Worm (Caenorhabditis elegans) whole organism, young adult: Measurements from ENCODE around the gene ZK1098.9.
A peak's percentile ranks its signal among the peaks of the same experiment; 100 is the strongest.

Source experiments
- C06A6.2 ChIP-seq: fragments of 200-800 bp; sonication (Bioruptor generic); conservative IDR thresholded peaks from 2 replicates; pipeline ENCODE4 v1.3.6; 2022; ENCODE audit warnings: missing genetic modification characterization, missing compliant biosample characterization
- C17E4.6 ChIP-seq: fragments of 200-800 bp; sonication (Bioruptor generic); IDR thresholded peaks from 2 replicates; pipeline ENCODE4 v1.3.6; 2022; ENCODE audit warnings: missing genetic modification reagents, missing genetic modification characterization, missing compliant biosample characterization
- F10E7.11 ChIP-seq: sonication (generic microtip); optimal IDR thresholded peaks from 2 replicates; lab custom pipeline; 2017; ENCODE audit warnings: mild to moderate bottlenecking, missing genetic modification characterization, moderate library complexity, missing compliant biosample characterization
- F23B12.7 ChIP-seq: sonication (generic microtip); optimal IDR thresholded peaks from 2 replicates; lab custom pipeline; 2017; ENCODE audit warnings: missing genetic modification characterization, mild to moderate bottlenecking, missing compliant biosample characterization, antibody characterized with exemption, moderate library complexity; ENCODE audit not compliant: insufficient read depth
- F33H1.4 ChIP-seq: fragments of 200-800 bp; sonication (Bioruptor generic); IDR thresholded peaks from 2 replicates; pipeline ENCODE4 v1.3.6; 2022; ENCODE audit warnings: missing genetic modification reagents, missing genetic modification characterization, missing compliant biosample characterization
- F37B4.10 ChIP-seq: fragments of 200-800 bp; sonication (Bioruptor generic); IDR thresholded peaks from 2 replicates; pipeline ENCODE4 v1.3.6; 2022; ENCODE audit warnings: missing genetic modification characterization, missing compliant biosample characterization
- F39B2.1 ChIP-seq: fragments of 200-800 bp; sonication (Bioruptor generic); IDR thresholded peaks from 2 replicates; pipeline ENCODE4 v1.3.6; 2022; ENCODE audit warnings: missing genetic modification reagents, missing genetic modification characterization, missing compliant biosample characterization
- F49E8.2 ChIP-seq: sonication (generic microtip); optimal IDR thresholded peaks from 3 replicates; lab custom pipeline; 2017; ENCODE audit warnings: missing genetic modification characterization, mild to moderate bottlenecking, missing compliant biosample characterization, antibody characterized with exemption, moderate library complexity; ENCODE audit not compliant: insufficient read depth
- F55B11.4 ChIP-seq: sonication (generic microtip); optimal IDR thresholded peaks from 2 replicates; lab custom pipeline; 2016; ENCODE audit warnings: missing compliant biosample characterization, missing genetic modification characterization, borderline replicate concordance; ENCODE audit not compliant: insufficient read depth
- K12H6.12 ChIP-seq: fragments of 200-800 bp; sonication (Bioruptor generic); optimal IDR thresholded peaks from 2 replicates; lab custom pipeline; 2018; ENCODE audit warnings: mild to moderate bottlenecking, missing genetic modification characterization, missing compliant biosample characterization
- T07F8.4 ChIP-seq: sonication (generic microtip); optimal IDR thresholded peaks from 2 replicates; lab custom pipeline; 2016; ENCODE audit warnings: mild to moderate bottlenecking, missing genetic modification characterization, moderate library complexity, missing compliant biosample characterization
- Y53G8AR.9 ChIP-seq: fragments of 200-800 bp; sonication (Bioruptor generic); conservative IDR thresholded peaks from 2 replicates; pipeline ENCODE4 v1.3.6; 2022; ENCODE audit warnings: missing genetic modification reagents, missing genetic modification characterization, missing compliant biosample characterization
- Y95B8A.8 ChIP-seq: fragments of 200-800 bp; sonication (Bioruptor generic); IDR thresholded peaks from 2 replicates; pipeline ENCODE4 v1.3.6; 2022; ENCODE audit warnings: missing genetic modification reagents, missing genetic modification characterization, missing compliant biosample characterization
- ZK185.1 ChIP-seq: sonication (generic microtip); optimal IDR thresholded peaks from 2 replicates; lab custom pipeline; 2016; ENCODE audit warnings: mild to moderate bottlenecking, missing genetic modification characterization, missing compliant biosample characterization; ENCODE audit not compliant: poor library complexity, severe bottlenecking
- ama-1 ChIP-seq, 3 experiments: fragments of 150-350 bp in 1 of 3; sonication (generic microtip) in 2 of 3; optimal IDR thresholded peaks; 2 replicates each; lab custom pipeline; 2014 to 2018; ENCODE audit warnings: missing biosample characterization in 2 of 3, missing genetic modification characterization in 2 of 3, missing genetic modification reagents in 2 of 3
- aptf-3 ChIP-seq: fragments of 200-800 bp; sonication (Bioruptor generic); IDR thresholded peaks from 2 replicates; pipeline ENCODE4 v1.3.6; 2022; ENCODE audit warnings: missing genetic modification characterization, missing compliant biosample characterization
- athp-1 ChIP-seq: sonication (generic microtip); optimal IDR thresholded peaks from 2 replicates; lab custom pipeline; 2017; ENCODE audit warnings: mild to moderate bottlenecking, missing genetic modification characterization, missing compliant biosample characterization
- bed-2 ChIP-seq: fragments of 200-800 bp; sonication (Bioruptor generic); IDR thresholded peaks from 2 replicates; pipeline ENCODE4 v1.3.6; 2022; ENCODE audit warnings: missing genetic modification reagents, missing genetic modification characterization, missing compliant biosample characterization
- cebp-1 ChIP-seq, 2 experiments: fragments of 200-800 bp in 1 of 2; sonication (Bioruptor generic) in 1 of 2; sonication (generic microtip) in 1 of 2; IDR thresholded peaks in 1 of 2; optimal IDR thresholded peaks in 1 of 2; 2 replicates each; pipeline versions ENCODE4 v1.3.6 to Lab custom; 2017 to 2022; ENCODE audit warnings: missing compliant biosample characterization in 2 of 2, missing genetic modification characterization in 2 of 2, mild to moderate bottlenecking in 1 of 2, missing genetic modification reagents in 1 of 2, moderate library complexity in 1 of 2
- ceh-58 ChIP-seq: fragments of 200-800 bp; sonication (Bioruptor generic); IDR thresholded peaks from 2 replicates; pipeline ENCODE4 v1.3.6; 2022; ENCODE audit warnings: missing genetic modification characterization, missing compliant biosample characterization
- ceh-79 ChIP-seq: sonication (generic microtip); optimal IDR thresholded peaks from 2 replicates; lab custom pipeline; 2017; ENCODE audit warnings: mild to moderate bottlenecking, missing genetic modification characterization, missing compliant biosample characterization
- die-1 ChIP-seq: sonication (generic microtip); optimal IDR thresholded peaks from 2 replicates; lab custom pipeline; 2016; ENCODE audit warnings: missing genotype, mild to moderate bottlenecking, missing genetic modification characterization, missing compliant biosample characterization
- dpl-1 ChIP-seq: fragments of 150-350 bp; optimal IDR thresholded peaks from 2 replicates; lab custom pipeline; 2014; ENCODE audit warnings: missing biosample characterization, missing genetic modification reagents, missing genetic modification characterization
- efl-1 ChIP-seq: fragments of 150-350 bp; optimal IDR thresholded peaks from 2 replicates; lab custom pipeline; 2014; ENCODE audit warnings: missing biosample characterization, missing genetic modification reagents, missing genetic modification characterization
- egl-44 ChIP-seq: fragments of 200-800 bp; sonication (Bioruptor generic); IDR thresholded peaks from 2 replicates; pipeline ENCODE4 v1.3.6; 2022; ENCODE audit warnings: missing genetic modification reagents, missing genetic modification characterization, missing compliant biosample characterization
- ets-4 ChIP-seq: fragments of 200-800 bp; sonication (Bioruptor generic); optimal IDR thresholded peaks from 2 replicates; lab custom pipeline; 2018; ENCODE audit warnings: mild to moderate bottlenecking, missing genetic modification characterization, missing compliant biosample characterization
- gei-17 ChIP-seq: fragments of 200-800 bp; sonication (Bioruptor generic); optimal IDR thresholded peaks from 2 replicates; lab custom pipeline; 2018; ENCODE audit warnings: mild to moderate bottlenecking, missing genetic modification characterization, missing compliant biosample characterization
- hlh-12 ChIP-seq: sonication (generic microtip); optimal IDR thresholded peaks from 2 replicates; lab custom pipeline; 2016; ENCODE audit warnings: missing genetic modification characterization, missing compliant biosample characterization
- hmg-1.2 ChIP-seq: fragments of 200-800 bp; sonication (Bioruptor generic); IDR thresholded peaks from 2 replicates; pipeline ENCODE4 v1.3.6; 2022; ENCODE audit warnings: missing genetic modification reagents, missing genetic modification characterization, missing compliant biosample characterization
- let-526 ChIP-seq: fragments of 200-800 bp; sonication (Bioruptor generic); IDR thresholded peaks from 2 replicates; pipeline ENCODE4 v1.3.6; 2022; ENCODE audit warnings: missing genetic modification reagents, missing genetic modification characterization, missing compliant biosample characterization
- lin-26 ChIP-seq: fragments of 200-800 bp; sonication (Bioruptor generic); IDR thresholded peaks from 2 replicates; pipeline ENCODE4 v1.3.6; 2022; ENCODE audit warnings: missing genetic modification reagents, missing genetic modification characterization, missing compliant biosample characterization
- lin-54 ChIP-seq: fragments of 200-800 bp; sonication (Bioruptor generic); optimal IDR thresholded peaks from 2 replicates; lab custom pipeline; 2018; ENCODE audit warnings: mild to moderate bottlenecking, missing genetic modification characterization, missing compliant biosample characterization
- madf-3 ChIP-seq: fragments of 200-800 bp; sonication (Bioruptor generic); IDR thresholded peaks from 2 replicates; pipeline ENCODE4 v1.3.6; 2022; ENCODE audit warnings: missing genetic modification reagents, missing genetic modification characterization, missing compliant biosample characterization
- madf-8 ChIP-seq: fragments of 200-800 bp; sonication (Bioruptor generic); conservative IDR thresholded peaks from 2 replicates; pipeline ENCODE4 v1.3.6; 2022; ENCODE audit warnings: missing genetic modification reagents, missing genetic modification characterization, missing compliant biosample characterization
- mel-28 ChIP-seq: sonication (generic microtip); optimal IDR thresholded peaks from 2 replicates; lab custom pipeline; 2016; ENCODE audit warnings: borderline replicate concordance, mild to moderate bottlenecking, missing genetic modification characterization, missing compliant biosample characterization
- mxl-1 ChIP-seq: sonication (generic microtip); optimal IDR thresholded peaks from 2 replicates; lab custom pipeline; 2016; ENCODE audit warnings: missing genetic modification characterization, missing compliant biosample characterization
- nhr-120 ChIP-seq: fragments of 200-800 bp; sonication (Bioruptor generic); IDR thresholded peaks from 2 replicates; pipeline ENCODE4 v1.3.6; 2022; ENCODE audit warnings: missing genetic modification characterization, missing compliant biosample characterization
- nhr-27 ChIP-seq: fragments of 200-800 bp; sonication (Bioruptor generic); optimal IDR thresholded peaks from 2 replicates; lab custom pipeline; 2018; ENCODE audit warnings: mild to moderate bottlenecking, missing genetic modification characterization, moderate library complexity, missing compliant biosample characterization
- rec-8 ChIP-seq, 2 experiments: sonication (generic microtip); optimal IDR thresholded peaks; 2 replicates each; lab custom pipeline; 2016; ENCODE audit warnings: mild to moderate bottlenecking in 2 of 2, missing genetic modification characterization in 2 of 2, missing genetic modification reagents in 2 of 2, missing genotype in 2 of 2, missing biosample characterization in 1 of 2, missing compliant biosample characterization in 1 of 2, moderate library complexity in 1 of 2
- rpc-1 ChIP-seq, 2 experiments: fragments of 150-350 bp in 1 of 2; sonication (generic microtip) in 1 of 2; optimal IDR thresholded peaks; 2 replicates each; lab custom pipeline; 2014 to 2018; ENCODE audit warnings: missing biosample characterization in 1 of 2, missing genetic modification characterization in 1 of 2, missing genetic modification reagents in 1 of 2, missing genotype in 1 of 2
- sea-2 ChIP-seq: fragments of 200-800 bp; sonication (Bioruptor generic); IDR thresholded peaks from 2 replicates; pipeline ENCODE4 v1.3.6; 2022; ENCODE audit warnings: missing genetic modification characterization, missing compliant biosample characterization
- snpc-1.3 ChIP-seq: sonication (generic microtip); optimal IDR thresholded peaks from 2 replicates; lab custom pipeline; 2017; ENCODE audit warnings: missing genetic modification characterization, mild to moderate bottlenecking, missing compliant biosample characterization, antibody characterized with exemption, moderate library complexity, missing genotype, missing genetic modification reagents; ENCODE audit not compliant: insufficient read depth
- snpc-3.4 ChIP-seq: sonication (generic microtip); optimal IDR thresholded peaks from 2 replicates; lab custom pipeline; 2017; ENCODE audit warnings: missing genetic modification characterization, mild to moderate bottlenecking, missing compliant biosample characterization, antibody characterized with exemption, moderate library complexity, missing genotype, missing genetic modification reagents
- sptf-2 ChIP-seq: fragments of 200-800 bp; sonication (Bioruptor generic); optimal IDR thresholded peaks from 2 replicates; lab custom pipeline; 2018; ENCODE audit warnings: mild to moderate bottlenecking, missing genetic modification characterization, missing compliant biosample characterization
- unc-130 ChIP-seq: sonication (generic microtip); optimal IDR thresholded peaks from 2 replicates; lab custom pipeline; 2016; ENCODE audit warnings: missing genetic modification reagents, missing genetic modification characterization, missing compliant biosample characterization
- xnd-1 ChIP-seq: sonication (generic microtip); optimal IDR thresholded peaks from 2 replicates; lab custom pipeline; 2016; ENCODE audit warnings: missing genotype, missing genetic modification reagents, missing genetic modification characterization, missing compliant biosample characterization

Gene ZK1098.9

ce11 chrIII:9559381-9559881, 15.2 kb downstream of the ZK1098.9 start, which contains the start of gene C48B4.7 (continued):
- TF ChIP-seq F55B11.4 (no peak), unc-130 (GFP tag; lab: Kevin White, UChicago) (no peak), Y95B8A.8 (no peak), rpc-1 (optimal IDR thresholded peaks at IDR 0.05; lab: Kevin White, UChicago) (no peak), rpc-1 (tag; optimal IDR thresholded peaks at IDR 0.05; lab: Kevin White, UChicago) (no peak), sptf-2 (GFP tag; lab: Kevin White, UChicago) (no peak), aptf-3 (GFP tag; lab: Robert Waterston, UW) (no peak), efl-1 (GFP tag; lab: Kevin White, UChicago) (peak; percentile 31), T07F8.4 (tag; lab: Kevin White, UChicago) (no peak), F37B4.10 (GFP tag; lab: Robert Waterston, UW) (no peak), die-1 (no peak), athp-1 (no peak), nhr-27 (tag; lab: Kevin White, UChicago) (no peak), mxl-1 (no peak), mel-28 (tag; lab: Kevin White, UChicago) (no peak), madf-8 (GFP tag; lab: Robert Waterston, UW) (peak; percentile 78), egl-44 (no peak), cebp-1 (GFP tag; IDR thresholded peaks at IDR 0.05; lab: Robert Waterston, UW) (no peak), cebp-1 (tag; optimal IDR thresholded peaks at IDR 0.05; lab: Kevin White, UChicago) (no peak), gei-17 (GFP tag; lab: Kevin White, UChicago) (no peak), snpc-1.3 (tag; lab: Kevin White, UChicago) (peak; percentile 14), hmg-1.2 (no peak), let-526 (GFP tag; lab: Robert Waterston, UW) (no peak), hlh-12 (tag; lab: Kevin White, UChicago) (no peak), ZK185.1 (no peak), ama-1 (optimal IDR thresholded peaks at IDR 0.05; lab: Kevin White, UChicago) (no peak), ama-1 (GFP tag; optimal IDR thresholded peaks at IDR 0.05; lab: Kevin White, UChicago) (no peak), ceh-58 (no peak), nhr-120 (no peak), F49E8.2 (tag; lab: Kevin White, UChicago) (peak; percentile 44), F39B2.1 (GFP tag; lab: Robert Waterston, UW) (no peak), dpl-1 (GFP tag; lab: Kevin White, UChicago) (no peak), ceh-79 (tag; lab: Kevin White, UChicago) (no peak), bed-2 (GFP tag; lab: Robert Waterston, UW) (no peak), xnd-1 (tag; lab: Kevin White, UChicago) (peak; percentile 78), ets-4 (GFP tag; lab: Kevin White, UChicago) (no peak), K12H6.12 (tag; lab: Kevin White, UChicago) (no peak), lin-54 (no peak), F33H1.4 (GFP tag; lab: Robert Waterston, UW) (peak; percentile 90), snpc-3.4 (tag; lab: Kevin White, UChicago) (peak; percentile 37), Y53G8AR.9 (GFP tag; lab: Robert Waterston, UW) (no peak), lin-26 (no peak), F10E7.11 (tag; lab: Kevin White, UChicago) (no peak), F23B12.7 (tag; lab: Kevin White, UChicago) (no peak), sea-2 (GFP tag; lab: Robert Waterston, UW) (no peak), rec-8 (tag; optimal IDR thresholded peaks at IDR 0.05; lab: Kevin White, UChicago) (no peak), madf-3 (no peak), C06A6.2 (GFP tag; lab: Robert Waterston, UW) (no peak), C17E4.6 (GFP tag; lab: Robert Waterston, UW) (no peak)
